Fruit fly (Drosophila melanogaster) whole organism, wandering third instar larva: ENCODE data around the gene CG9541.

ENCODE experiments used
- Abd-B ChIP-seq: fragments of >200 bp; optimal IDR thresholded peaks from 2 replicates; lab custom pipeline; 2017; ENCODE audit warnings: missing biosample characterization, missing genetic modification characterization
- CG32264 ChIP-seq: fragments of 200-800 bp; sonication (Bioruptor generic); optimal IDR thresholded peaks from 2 replicates; lab custom pipeline; 2016; ENCODE audit warnings: missing biosample characterization, missing genetic modification characterization
- CrebA ChIP-seq: fragments of 200-800 bp; sonication (Bioruptor generic); optimal IDR thresholded peaks from 2 replicates; lab custom pipeline; 2016; ENCODE audit warnings: missing biosample characterization, mild to moderate bottlenecking, missing genetic modification characterization, borderline replicate concordance
- Dfd ChIP-seq: fragments of >200 bp; optimal IDR thresholded peaks from 2 replicates; lab custom pipeline; 2017; ENCODE audit warnings: missing biosample characterization, missing genetic modification characterization
- Dif ChIP-seq: fragments of 200-275, 200-300 bp; sonication (Bioruptor generic); optimal IDR thresholded peaks from 2 replicates; lab custom pipeline; 2018; ENCODE audit warnings: missing biosample characterization, missing genetic modification characterization; ENCODE audit not compliant: partially characterized antibody
- GATAd ChIP-seq: sonication (Bioruptor generic); optimal IDR thresholded peaks from 2 replicates; lab custom pipeline; 2016; ENCODE audit warnings: missing biosample characterization, missing genetic modification characterization
- HLH106 ChIP-seq: fragments of 200-800 bp; optimal IDR thresholded peaks from 3 replicates; lab custom pipeline; 2019; ENCODE audit warnings: missing biosample characterization, mild to moderate bottlenecking, missing genetic modification characterization, moderate library complexity
- Hnf4 ChIP-seq: fragments of 200-800 bp; sonication (Bioruptor generic); optimal IDR thresholded peaks from 2 replicates; lab custom pipeline; 2016; ENCODE audit warnings: missing biosample characterization, mild to moderate bottlenecking, missing genetic modification characterization
- Hr78 ChIP-seq: fragments of >200 bp; optimal IDR thresholded peaks from 2 replicates; lab custom pipeline; 2017; ENCODE audit warnings: missing biosample characterization, missing genetic modification characterization
- Hr83 ChIP-seq: fragments of 200-300 bp; sonication (Bioruptor generic); optimal IDR thresholded peaks from 2 replicates; lab custom pipeline; 2016; ENCODE audit warnings: missing biosample characterization, mild to moderate bottlenecking, missing genetic modification characterization, moderate library complexity; ENCODE audit not compliant: poor library complexity, severe bottlenecking
- Jra ChIP-seq: sonication (Bioruptor generic); optimal IDR thresholded peaks from 2 replicates; lab custom pipeline; 2016; ENCODE audit warnings: missing biosample characterization, missing genetic modification characterization
- Mio ChIP-seq: sonication (Bioruptor generic); optimal IDR thresholded peaks from 2 replicates; lab custom pipeline; 2016; ENCODE audit warnings: missing biosample characterization, missing genetic modification characterization
- Myc ChIP-seq: fragments of >200 bp; optimal IDR thresholded peaks from 2 replicates; lab custom pipeline; 2017
- N ChIP-seq: fragments of >200 bp; optimal IDR thresholded peaks from 2 replicates; lab custom pipeline; 2018; ENCODE audit warnings: missing biosample characterization, missing external identifiers, missing genetic modification characterization
- OdsH ChIP-seq: fragments of 200-800 bp; sonication (Bioruptor generic); optimal IDR thresholded peaks from 2 replicates; lab custom pipeline; 2016; ENCODE audit warnings: missing biosample characterization, mild to moderate bottlenecking, missing genetic modification characterization
- Rel ChIP-seq, 2 experiments: fragments of 200-800 bp; sonication (Bioruptor generic) in 1 of 2; optimal IDR thresholded peaks; 2 replicates in 1 of 2; 3 replicates in 1 of 2; lab custom pipeline; 2016 to 2019; ENCODE audit warnings: mild to moderate bottlenecking in 2 of 2, missing biosample characterization in 2 of 2, missing genetic modification characterization in 2 of 2, moderate library complexity in 1 of 2
- Sp1 ChIP-seq: fragments of 200-800 bp; sonication (Bioruptor generic); optimal IDR thresholded peaks from 3 replicates; lab custom pipeline; 2019; ENCODE audit warnings: missing biosample characterization, mild to moderate bottlenecking, missing genetic modification characterization, moderate library complexity
- Vsx2 ChIP-seq: fragments of 200-300, 225-300 bp; sonication (Bioruptor generic); optimal IDR thresholded peaks from 2 replicates; lab custom pipeline; 2018; ENCODE audit warnings: missing biosample characterization, missing genetic modification characterization; ENCODE audit not compliant: partially characterized antibody
- br ChIP-seq: fragments of 200-800 bp; sonication (Bioruptor generic); optimal IDR thresholded peaks from 2 replicates; lab custom pipeline; 2016; ENCODE audit warnings: missing biosample characterization, missing genetic modification characterization
- brk ChIP-seq: fragments of 200-800 bp; sonication (Bioruptor generic); optimal IDR thresholded peaks from 2 replicates; lab custom pipeline; 2016; ENCODE audit warnings: missing biosample characterization, mild to moderate bottlenecking, missing genetic modification characterization
- dl ChIP-seq, 2 experiments: fragments of 175-275, 200-275 bp in 1 of 2; fragments of 200-275 bp in 1 of 2; sonication (Bioruptor generic); optimal IDR thresholded peaks; lab custom pipeline; 2018; ENCODE audit warnings: mild to moderate bottlenecking in 2 of 2, missing biosample characterization in 2 of 2, missing genetic modification characterization in 2 of 2, moderate library complexity in 2 of 2; ENCODE audit not compliant: partially characterized antibody in 2 of 2, insufficient read depth in 1 of 2
- dmrt93B ChIP-seq: fragments of 200-800 bp; sonication (Bioruptor generic); optimal IDR thresholded peaks from 2 replicates; lab custom pipeline; 2018; ENCODE audit warnings: missing biosample characterization, mild to moderate bottlenecking, missing genetic modification characterization
- dsf ChIP-seq: sonication (Bioruptor generic); optimal IDR thresholded peaks from 2 replicates; lab custom pipeline; 2016; ENCODE audit warnings: missing biosample characterization, missing genetic modification characterization, borderline replicate concordance
- ey ChIP-seq: fragments of 200-800 bp; sonication (Bioruptor generic); optimal IDR thresholded peaks from 2 replicates; lab custom pipeline; 2016; ENCODE audit warnings: missing biosample characterization, missing genetic modification characterization
- foxo ChIP-seq, 2 experiments: fragments of 200-800 bp; sonication (Bioruptor generic); optimal IDR thresholded peaks; 2 replicates in 1 of 2; 3 replicates in 1 of 2; lab custom pipeline; 2016 to 2017; ENCODE audit warnings: missing biosample characterization in 2 of 2, missing genetic modification characterization in 2 of 2
- fru ChIP-seq: fragments of 200-800 bp; sonication (Bioruptor generic); optimal IDR thresholded peaks from 3 replicates; lab custom pipeline; 2016; ENCODE audit warnings: missing biosample characterization, mild to moderate bottlenecking, missing genetic modification characterization
- h ChIP-seq: fragments of 200-800 bp; sonication (Bioruptor generic); optimal IDR thresholded peaks from 3 replicates; lab custom pipeline; 2016; ENCODE audit warnings: missing biosample characterization, mild to moderate bottlenecking, missing genetic modification characterization
- jim ChIP-seq: fragments of 175-275, 200-325 bp; sonication (Bioruptor generic); optimal IDR thresholded peaks from 2 replicates; lab custom pipeline; 2016; ENCODE audit warnings: missing biosample characterization, mild to moderate bottlenecking, missing genetic modification characterization
- lola ChIP-seq: fragments of >200 bp; optimal IDR thresholded peaks from 2 replicates; lab custom pipeline; 2017; ENCODE audit warnings: missing biosample characterization, missing genetic modification characterization
- pan ChIP-seq: fragments of >200 bp; optimal IDR thresholded peaks from 2 replicates; lab custom pipeline; 2017
- psq ChIP-seq: fragments of 200-800 bp; sonication (Bioruptor generic); optimal IDR thresholded peaks from 3 replicates; lab custom pipeline; 2017; ENCODE audit warnings: missing biosample characterization, mild to moderate bottlenecking, missing genetic modification characterization, moderate library complexity
- rgr ChIP-seq: fragments of 200-800 bp; sonication (Bioruptor generic); optimal IDR thresholded peaks from 3 replicates; lab custom pipeline; 2016; ENCODE audit warnings: missing biosample characterization, mild to moderate bottlenecking, missing genetic modification characterization
- sage ChIP-seq: fragments of 200-800 bp; sonication (Bioruptor generic); optimal IDR thresholded peaks from 2 replicates; lab custom pipeline; 2016; ENCODE audit warnings: missing biosample characterization, mild to moderate bottlenecking, missing genetic modification characterization
- sv ChIP-seq: fragments of 200-800 bp; sonication (Bioruptor generic); optimal IDR thresholded peaks from 3 replicates; lab custom pipeline; 2016; ENCODE audit warnings: missing biosample characterization, missing genetic modification characterization
- tai ChIP-seq: sonication (Bioruptor generic); optimal IDR thresholded peaks from 2 replicates; lab custom pipeline; 2016; ENCODE audit warnings: missing biosample characterization, missing genetic modification characterization
- usp ChIP-seq: fragments of >200 bp; optimal IDR thresholded peaks from 2 replicates; lab custom pipeline; 2017; ENCODE audit warnings: missing biosample characterization, missing genetic modification characterization
- woc ChIP-seq: sonication (Bioruptor generic); optimal IDR thresholded peaks from 2 replicates; lab custom pipeline; 2016; ENCODE audit warnings: missing biosample characterization, mild to moderate bottlenecking, missing genetic modification characterization

CG9541 gene

dm6 chr2L:8957152-8957551, 18.1 kb downstream of the CG9541 start:
- no peak for TF ChIP-seq N (GFP tag; lab: Kevin White, UChicago)
- TF ChIP-seq, all 38 proteins: peak for 0

DNA sequence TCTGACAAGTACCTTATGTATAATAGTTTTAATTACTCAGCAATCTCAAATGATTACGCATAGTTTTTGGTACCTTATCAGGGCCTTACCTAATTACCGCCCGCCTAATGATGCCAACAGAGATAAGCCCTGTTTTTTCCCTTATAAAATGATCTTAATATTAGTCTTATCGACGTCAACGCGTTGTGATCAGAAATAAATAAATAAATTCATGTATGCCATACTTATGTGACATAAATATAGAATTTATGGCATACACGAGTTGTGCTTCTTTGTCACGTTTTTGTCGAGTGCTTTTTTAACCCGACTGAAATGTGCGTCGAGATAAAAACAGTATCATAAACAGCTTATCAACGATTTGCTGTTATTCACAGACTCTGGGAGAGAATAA, 18.9 kb downstream of the CG9541 start:
- TF ChIP-seq usp (GFP tag; lab: Kevin White, UChicago) (no peak), Mio (GFP tag; lab: Kevin White, UChicago) (no peak), Rel (GFP tag; optimal IDR thresholded peaks at IDR 0.05; lab: Kevin White, UChicago) (no peak), Rel (tag; optimal IDR thresholded peaks at IDR 0.05; lab: Kevin White, UChicago) (peak; percentile 16), jim (no peak), sage (GFP tag; lab: Kevin White, UChicago) (no peak), CrebA (GFP tag; lab: Kevin White, UChicago) (no peak)

DNA sequence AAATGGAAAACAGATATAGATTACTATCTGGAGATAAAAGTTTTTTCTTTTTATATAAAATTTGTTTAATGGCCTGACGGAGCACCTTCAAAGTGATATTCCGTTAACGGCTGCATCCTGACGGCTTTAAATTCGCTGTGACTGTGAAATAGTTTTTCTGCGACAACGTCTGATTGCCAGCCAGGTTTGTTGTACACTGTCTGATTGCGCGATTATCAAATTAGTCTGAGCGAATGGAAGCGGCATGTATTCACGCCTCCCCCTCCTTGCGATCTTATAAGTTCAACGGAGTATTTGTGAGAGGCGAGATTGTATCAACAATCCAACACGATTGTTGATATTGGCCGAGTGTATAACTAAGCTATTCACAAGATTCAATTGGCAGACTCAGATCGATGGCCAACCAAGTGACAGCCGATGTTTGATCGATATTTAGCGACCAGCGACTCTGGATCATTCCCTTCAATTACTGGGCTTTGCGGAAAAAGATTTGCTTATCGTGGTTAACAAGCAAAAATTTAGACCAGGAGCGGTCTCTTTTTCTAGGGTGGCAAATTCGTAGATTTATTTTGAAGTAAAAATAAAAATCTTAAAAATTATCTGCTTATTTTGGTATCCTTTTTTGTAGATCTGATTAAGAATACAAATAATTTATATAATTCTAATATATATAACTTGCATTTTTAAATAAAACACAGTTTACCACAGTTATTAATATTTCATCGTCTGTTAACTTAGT, 19.5 kb downstream of the CG9541 start:
- TF ChIP-seq sage (GFP tag; lab: Kevin White, UChicago) = no peak
- no peak for TF ChIP-seq rgr (GFP tag; lab: Kevin White, UChicago)
- no peak for TF ChIP-seq h
- no peak for TF ChIP-seq Dif (GFP tag; lab: Kevin White, UChicago)
- TF ChIP-seq OdsH (GFP tag; lab: Kevin White, UChicago) = no peak
- TF ChIP-seq Jra (GFP tag; lab: Kevin White, UChicago) = no peak
- no peak for TF ChIP-seq CG32264
- no peak for TF ChIP-seq tai (GFP tag; lab: Kevin White, UChicago)
- TF ChIP-seq Vsx2 (GFP tag; lab: Kevin White, UChicago) = no peak
- TF ChIP-seq brk (GFP tag; lab: Kevin White, UChicago) = no peak
- no peak for TF ChIP-seq Rel (GFP tag; optimal IDR thresholded peaks at IDR 0.05; lab: Kevin White, UChicago)
- no peak for TF ChIP-seq Rel (tag; optimal IDR thresholded peaks at IDR 0.05; lab: Kevin White, UChicago)
- no peak for TF ChIP-seq sv (GFP tag; lab: Kevin White, UChicago)
- no peak for TF ChIP-seq GATAd (GFP tag; lab: Kevin White, UChicago)
- TF ChIP-seq dsf (GFP tag; lab: Kevin White, UChicago) = no peak

DNA sequence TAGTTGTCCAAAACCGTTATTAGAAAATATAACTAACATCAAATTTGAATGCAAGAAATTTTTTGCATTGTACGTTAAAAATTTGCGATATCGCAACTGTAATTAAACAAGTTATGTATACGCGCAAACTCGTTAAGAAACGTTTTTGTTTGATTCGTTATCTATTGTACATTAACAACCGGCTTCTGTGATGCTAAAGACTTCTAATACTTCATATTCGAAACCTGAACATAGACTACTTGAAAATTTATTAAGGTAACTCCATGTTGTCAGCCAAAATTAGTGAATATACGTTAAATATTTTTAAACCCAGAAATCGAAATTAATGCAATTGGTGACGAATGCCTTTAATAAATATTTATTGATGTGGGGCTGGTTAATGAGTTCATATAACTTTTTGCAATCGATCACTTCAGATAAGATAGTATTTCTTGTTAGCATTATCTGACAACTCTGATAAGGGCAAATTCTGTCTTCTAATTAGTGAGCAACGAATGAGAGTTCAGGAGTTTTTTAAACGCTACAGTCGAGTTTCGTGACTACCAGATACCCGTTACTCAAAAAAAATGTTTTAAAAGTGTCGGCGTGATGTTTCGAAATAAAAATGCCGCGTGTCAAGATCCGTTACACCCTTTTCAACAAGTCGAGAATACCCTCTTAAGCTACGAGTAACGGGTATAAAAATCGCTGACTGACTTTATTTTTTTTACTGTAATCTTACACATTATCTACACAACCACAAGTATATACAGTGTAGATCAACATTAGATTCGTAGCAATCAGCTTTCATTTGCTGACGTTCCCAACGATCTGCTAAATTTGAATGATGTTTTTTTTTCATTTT, 22.8 kb downstream of the CG9541 start:
- peak; percentile 75 for TF ChIP-seq h
- TF ChIP-seq usp (GFP tag; lab: Kevin White, UChicago) = no peak
- TF ChIP-seq fru = peak; percentile 71
- TF ChIP-seq dsf (GFP tag; lab: Kevin White, UChicago) = no peak
- TF ChIP-seq CrebA (GFP tag; lab: Kevin White, UChicago) = peak; percentile 79
- TF ChIP-seq Dfd (GFP tag; lab: Kevin White, UChicago) = no peak
- TF ChIP-seq dl (GFP tag; optimal IDR thresholded peaks at IDR 0.05; lab: Kevin White, UChicago; ENCODE audit: insufficient read depth in 1 of 2, partially characterized antibody in 2 of 2) = no peak
- TF ChIP-seq Rel (GFP tag; optimal IDR thresholded peaks at IDR 0.05; lab: Kevin White, UChicago) = no peak
- TF ChIP-seq Rel (tag; optimal IDR thresholded peaks at IDR 0.05; lab: Kevin White, UChicago) = no peak
- TF ChIP-seq OdsH (GFP tag; lab: Kevin White, UChicago) = peak; percentile 67
- no peak for TF ChIP-seq Hr78 (GFP tag; lab: Kevin White, UChicago)
- TF ChIP-seq sage (GFP tag; lab: Kevin White, UChicago) = no peak
- TF ChIP-seq brk (GFP tag; lab: Kevin White, UChicago) = no peak
- peak; percentile 45 for TF ChIP-seq HLH106 (tag; lab: Kevin White, UChicago)
- TF ChIP-seq Jra (GFP tag; lab: Kevin White, UChicago) = no peak
- peak; percentile 25 for TF ChIP-seq tai (GFP tag; lab: Kevin White, UChicago)
- TF ChIP-seq woc (GFP tag; lab: Kevin White, UChicago) = peak; percentile 48
- peak; percentile 74 for TF ChIP-seq rgr (GFP tag; lab: Kevin White, UChicago)
- TF ChIP-seq foxo (GFP tag; optimal IDR thresholded peaks at IDR 0.05; lab: Kevin White, UChicago) = peak in 1 of 2 experiments; percentile 76
- no peak for TF ChIP-seq Hr83 (GFP tag; lab: Kevin White, UChicago)
- peak; percentile 68 for TF ChIP-seq br (GFP tag; lab: Kevin White, UChicago)
- peak; percentile 81 for TF ChIP-seq Dif (GFP tag; lab: Kevin White, UChicago)
- peak; percentile 49 for TF ChIP-seq Vsx2 (GFP tag; lab: Kevin White, UChicago)
- no peak for TF ChIP-seq Myc (lab: Kevin White, UChicago)
- peak; percentile 4 for TF ChIP-seq Hnf4 (GFP tag; lab: Kevin White, UChicago)
- TF ChIP-seq pan (lab: Kevin White, UChicago) = no peak
- no peak for TF ChIP-seq Abd-B (GFP tag; lab: Kevin White, UChicago)
- TF ChIP-seq psq = peak; percentile 48
- no peak for TF ChIP-seq dmrt93B (GFP tag; lab: Kevin White, UChicago)
- no peak for TF ChIP-seq GATAd (GFP tag; lab: Kevin White, UChicago)
- TF ChIP-seq lola (GFP tag; lab: Kevin White, UChicago) = no peak
- peak; percentile 68 for TF ChIP-seq Sp1 (GFP tag; lab: Kevin White, UChicago)
- TF ChIP-seq CG32264 = no peak
- TF ChIP-seq ey (GFP tag; lab: Kevin White, UChicago) = peak; percentile 70
- no peak for TF ChIP-seq Mio (GFP tag; lab: Kevin White, UChicago)
- TF ChIP-seq N (GFP tag; lab: Kevin White, UChicago) = no peak
- TF ChIP-seq jim = no peak
